Worm (Caenorhabditis elegans): Measurements from ENCODE around the gene C55A6.4.

Gene C55A6.4

ce11 chrV:11531831-11532534 is 14.3 kb upstream of the C55A6.4 start (continued):
- TF ChIP-seq zag-1 (tag; optimal IDR thresholded peaks at IDR 0.05): no peak
- TF ChIP-seq ceh-82 (tag; optimal IDR thresholded peaks at IDR 0.05): no peak
- no peak for TF ChIP-seq unc-130 (GFP tag; optimal IDR thresholded peaks at IDR 0.05)
- TF ChIP-seq madf-9 (GFP tag; conservative IDR thresholded peaks at IDR 0.05): peak; percentile 32; the same call in 1 of the 2 replicates
- no peak for TF ChIP-seq ceh-44 (GFP tag; IDR thresholded peaks at IDR 0.05)
- peak; percentile 94 for TF ChIP-seq nhr-28 (tag; optimal IDR thresholded peaks at IDR 0.05)
- TF ChIP-seq T20F7.1 (GFP tag; optimal IDR thresholded peaks at IDR 0.05): peak; percentile 71
- no peak for TF ChIP-seq ZK337.2 (GFP tag; IDR thresholded peaks at IDR 0.05)
- TF ChIP-seq F10B5.3 (tag; optimal IDR thresholded peaks at IDR 0.05): no peak
- peak; percentile 64 for TF ChIP-seq lin-1 (GFP tag; IDR thresholded peaks at IDR 0.05)
- TF ChIP-seq hmg-1.1 (GFP tag; IDR thresholded peaks at IDR 0.05): peak; percentile 62
- peak; percentile 78 to 96 for TF ChIP-seq mdl-1 (tag; optimal IDR thresholded peaks at IDR 0.05)
- TF ChIP-seq Y105C5A.15 (GFP tag; IDR thresholded peaks at IDR 0.05): no peak
- TF ChIP-seq nhr-42 (GFP tag; IDR thresholded peaks at IDR 0.05): no peak
- TF ChIP-seq rbr-2 (tag; optimal IDR thresholded peaks at IDR 0.05): peak; percentile 49
- TF ChIP-seq tra-1 (GFP tag; IDR thresholded peaks at IDR 0.05): peak; percentile 81
- TF ChIP-seq mep-1 (tag; optimal IDR thresholded peaks at IDR 0.05): peak; percentile 81
- no peak for TF ChIP-seq nhr-111 (GFP tag; optimal IDR thresholded peaks at IDR 0.05)
- peak; percentile 26 for TF ChIP-seq zfp-2 (tag; optimal IDR thresholded peaks at IDR 0.05)
- no peak for TF ChIP-seq sdz-12 (GFP tag; optimal IDR thresholded peaks at IDR 0.05)
- TF ChIP-seq zip-2 (tag; optimal IDR thresholded peaks at IDR 0.05): no peak
- no peak for TF ChIP-seq ceh-62 (tag; optimal IDR thresholded peaks at IDR 0.05)
- no peak for TF ChIP-seq ceh-28 (tag; optimal IDR thresholded peaks at IDR 0.05)
- no peak for TF ChIP-seq snpc-4 (tag; optimal IDR thresholded peaks at IDR 0.05)
- TF ChIP-seq daf-19 (GFP tag; conservative IDR thresholded peaks at IDR 0.05): no peak
- no peak for TF ChIP-seq ces-1 (GFP tag; optimal IDR thresholded peaks at IDR 0.05)
- TF ChIP-seq R02D3.7 (tag; optimal IDR thresholded peaks at IDR 0.05): no peak
- TF ChIP-seq dmd-9 (GFP tag; IDR thresholded peaks at IDR 0.05): no peak
- TF ChIP-seq spr-1 (tag; optimal IDR thresholded peaks at IDR 0.05): peak; percentile 42
- 0 out of 2 replicates have a peak, but pooled peaks have one; percentile 45 for TF ChIP-seq php-3 (GFP tag; IDR thresholded peaks at IDR 0.05)
- TF ChIP-seq lin-15B (tag; optimal IDR thresholded peaks at IDR 0.05): no peak
- TF ChIP-seq ztf-7 (tag; optimal IDR thresholded peaks at IDR 0.05): no peak
- TF ChIP-seq unc-39 (tag; optimal IDR thresholded peaks at IDR 0.05): no peak
- TF ChIP-seq nhr-11 (tag; optimal IDR thresholded peaks at IDR 0.05): peak; percentile 71
- TF ChIP-seq hif-1 (tag; optimal IDR thresholded peaks at IDR 0.05): peak in 1 of 2 experiments; percentile 71
- TF ChIP-seq lin-29 (GFP tag; IDR thresholded peaks at IDR 0.05): 0 out of 2 replicates have a peak, but pooled peaks have one; percentile 29

ce11 chrV:11531100-11531499 is 13.4 kb upstream of the C55A6.4 start:
- TF ChIP-seq hlh-11 (tag; optimal IDR thresholded peaks at IDR 0.05): peak; percentile 38
- TF ChIP-seq attf-4 (tag; optimal IDR thresholded peaks at IDR 0.05): no peak
- TF ChIP-seq lin-29 (GFP tag; IDR thresholded peaks at IDR 0.05): peak; percentile 50; the same call in 1 of the 2 replicates
- TF ChIP-seq zfp-2 (tag; optimal IDR thresholded peaks at IDR 0.05): no peak
- TF ChIP-seq nhr-25 (tag; optimal IDR thresholded peaks at IDR 0.05; ENCODE audit: borderline replicate concordance, insufficient read depth): peak; percentile 87
- peak; percentile 50 for TF ChIP-seq mep-1 (tag; optimal IDR thresholded peaks at IDR 0.05)
- no peak for TF ChIP-seq set-16 (GFP tag; IDR thresholded peaks at IDR 0.05)
- no peak for TF ChIP-seq saeg-2 (GFP tag; IDR thresholded peaks at IDR 0.05)
- TF ChIP-seq nhr-28 (tag; optimal IDR thresholded peaks at IDR 0.05): peak; percentile 51
- TF ChIP-seq nhr-41 (GFP tag; IDR thresholded peaks at IDR 0.05): no peak
- TF ChIP-seq mes-2 (tag; optimal IDR thresholded peaks at IDR 0.05; ENCODE audit: poor library complexity, severe bottlenecking): peak; percentile 3
- peak in 1 of 2 experiments; percentile 48 for TF ChIP-seq unc-62 (GFP tag; optimal IDR thresholded peaks at IDR 0.05 in 1 of 2)
- no peak for TF ChIP-seq unc-62 (tag; optimal IDR thresholded peaks at IDR 0.05)
- TF ChIP-seq nhr-48 (tag; optimal IDR thresholded peaks at IDR 0.05): no peak
- peak; percentile 14 to 59 for TF ChIP-seq lsy-2 (tag; optimal IDR thresholded peaks at IDR 0.05)
- TF ChIP-seq lin-38 (GFP tag; IDR thresholded peaks at IDR 0.05): 0 out of 2 replicates have a peak, but pooled peaks have one; percentile 27
- no peak for TF ChIP-seq jun-1 (tag; optimal IDR thresholded peaks at IDR 0.05)
- no peak for TF ChIP-seq F26F4.8 (GFP tag; conservative IDR thresholded peaks at IDR 0.05)
- no peak for TF ChIP-seq nhr-102 (tag; optimal IDR thresholded peaks at IDR 0.05)

Measured in whole organism, L4 larva.